Fruit fly (Drosophila melanogaster): ENCODE data around the gene Prp3.

Prp3 gene

DNA sequence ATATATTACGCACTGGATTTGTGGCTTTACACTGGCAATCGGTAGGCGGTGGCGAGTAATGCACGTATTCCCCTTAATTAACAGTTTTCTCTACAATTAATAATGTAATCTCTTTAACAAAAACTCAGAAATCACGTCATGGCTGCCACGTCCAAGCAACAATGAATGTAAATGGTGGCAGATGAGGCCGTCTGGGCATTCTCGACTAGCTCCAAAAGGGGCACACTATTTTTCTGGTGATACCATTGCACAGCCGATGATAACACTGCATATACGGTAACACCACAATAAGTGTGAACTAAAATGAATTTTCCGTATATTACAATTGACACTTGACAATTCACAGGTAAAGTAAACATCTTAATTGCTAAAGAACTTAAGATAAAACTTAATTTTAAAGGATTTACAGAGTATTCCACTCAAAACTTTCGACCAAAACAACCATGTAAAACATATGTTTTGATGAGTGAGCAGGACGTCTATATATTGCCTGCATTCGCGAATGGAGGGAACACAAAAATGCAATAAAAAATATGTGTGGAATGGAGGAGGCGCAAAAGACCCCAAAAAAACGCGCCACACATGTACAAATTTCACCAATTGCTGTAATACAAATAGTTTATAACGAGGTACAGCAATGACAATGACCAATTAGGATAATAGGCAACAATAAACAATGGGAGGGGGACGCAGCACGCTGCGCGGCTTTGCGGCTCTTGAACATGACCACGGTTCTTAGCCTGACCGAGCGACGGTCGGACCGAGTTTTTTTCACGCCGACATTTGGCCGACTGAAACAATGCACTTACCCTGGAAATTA is 656 bp upstream of the Prp3 start:
- TF ChIP-seq CG6792 (GFP tag; optimal IDR thresholded peaks at IDR 0.05) (peak; percentile 5), dsx (GFP tag; optimal IDR thresholded peaks at IDR 0.05; ENCODE audit: poor library complexity, severe bottlenecking) (peak; percentile 91), CG1621 (tag; optimal IDR thresholded peaks at IDR 0.05) (peak; percentile 42), Hr4 (GFP tag; optimal IDR thresholded peaks at IDR 0.05) (no peak), CG6808 (GFP tag; optimal IDR thresholded peaks at IDR 0.05) (no peak), lz (GFP tag; optimal IDR thresholded peaks at IDR 0.05) (peak; percentile 27), net (GFP tag; optimal IDR thresholded peaks at IDR 0.05) (no peak), Sox14 (GFP tag; optimal IDR thresholded peaks at IDR 0.05) (peak; percentile 74), CG34406 (GFP tag; optimal IDR thresholded peaks at IDR 0.05) (peak; percentile 8), Eip78C (GFP tag) (peak; percentile 72), achi (GFP tag; optimal IDR thresholded peaks at IDR 0.05) (no peak), eg (GFP tag; IDR thresholded peaks at IDR 0.05) (0 out of 3 replicates have a peak, but pooled peaks have one; percentile 15), esn (GFP tag; optimal IDR thresholded peaks at IDR 0.05) (peak; percentile 10), CG6163 (GFP tag; IDR thresholded peaks at IDR 0.05) (peak; percentile 46; the same call in 2 of the 3 replicates), CG3032 (tag; optimal IDR thresholded peaks at IDR 0.05) (no peak), vri (GFP tag; optimal IDR thresholded peaks at IDR 0.05) (no peak)

DNA sequence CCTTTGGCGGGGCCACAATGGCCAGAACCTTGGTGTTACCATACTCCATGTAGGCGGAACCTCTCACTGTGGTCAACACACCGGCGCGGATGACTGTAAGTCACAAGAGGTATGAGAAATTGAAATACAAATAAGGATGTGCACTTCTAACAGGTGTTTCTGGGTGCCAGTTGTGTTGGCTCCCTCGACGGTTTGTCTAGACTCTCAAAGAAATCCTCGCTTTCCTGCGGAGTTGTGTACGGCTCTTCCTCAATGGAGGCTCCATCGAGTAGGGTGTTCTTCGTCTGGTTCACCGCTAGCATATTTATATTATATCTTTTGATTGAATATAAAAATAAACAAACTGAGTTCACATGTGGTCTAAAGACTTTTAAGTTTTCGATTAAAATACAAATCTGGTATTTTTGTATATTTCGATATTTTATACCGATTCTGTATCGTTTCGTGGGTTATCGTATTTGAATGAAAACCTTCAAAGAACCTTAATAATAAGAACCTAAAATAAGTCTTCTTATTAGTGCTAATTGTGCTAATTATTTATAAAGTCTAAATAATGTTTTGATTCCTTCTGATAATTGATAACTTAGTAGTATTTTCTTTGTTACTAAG is 3.3 kb downstream of the Prp3 start, which contains the start of gene Mtr3:
Mtr3 (minus strand) TSS at position 388 of the 609 bp plus-strand sequence.
- TF ChIP-seq CG10631 (GFP tag; optimal IDR thresholded peaks at IDR 0.05) (no peak), Met (GFP tag; optimal IDR thresholded peaks at IDR 0.05) (no peak), CG10669 (GFP tag; optimal IDR thresholded peaks at IDR 0.05) (no peak), fd59A (GFP tag; optimal IDR thresholded peaks at IDR 0.05) (no peak), Lpt (GFP tag; optimal IDR thresholded peaks at IDR 0.05) (no peak), CG6163 (GFP tag; IDR thresholded peaks at IDR 0.05) (no peak), vri (GFP tag; optimal IDR thresholded peaks at IDR 0.05) (no peak), CG9139 (GFP tag; optimal IDR thresholded peaks at IDR 0.05) (no peak), CG8119 (GFP tag; IDR thresholded peaks at IDR 0.05) (no peak), pdm3 (GFP tag; optimal IDR thresholded peaks at IDR 0.05) (no peak), CG32006 (GFP tag; optimal IDR thresholded peaks at IDR 0.05) (no peak), CG8319 (GFP tag; optimal IDR thresholded peaks at IDR 0.05) (no peak), CG6792 (GFP tag; optimal IDR thresholded peaks at IDR 0.05) (no peak), Sox14 (GFP tag; optimal IDR thresholded peaks at IDR 0.05) (no peak), topi (GFP tag; optimal IDR thresholded peaks at IDR 0.05) (no peak), CG11762 (GFP tag; optimal IDR thresholded peaks at IDR 0.05; ENCODE audit: insufficient read depth) (no peak)

DNA sequence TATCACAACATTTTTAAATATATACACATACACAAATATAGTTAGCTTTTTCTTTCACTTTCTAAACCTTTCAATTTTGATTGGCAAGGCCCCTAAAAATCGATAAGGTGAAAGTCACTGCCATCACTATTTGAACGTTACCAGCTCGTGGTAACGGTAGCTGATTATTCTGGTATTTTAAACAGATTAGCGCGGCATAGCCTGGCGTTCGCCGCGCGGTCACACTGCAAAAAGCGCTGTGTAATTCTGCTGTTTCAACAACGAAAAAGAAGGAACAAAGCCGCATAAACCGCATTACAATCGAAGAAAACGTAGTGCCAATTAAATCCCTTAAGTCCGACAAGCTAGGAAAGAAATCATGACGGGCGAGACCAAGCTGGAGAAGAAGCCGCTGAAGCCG is 4.7 kb downstream of the Prp3 start, which contains the start of gene Rpn1:
Rpn1 (plus strand) TSS at position 219 of the 400 bp plus-strand sequence.
- TF ChIP-seq CG6854 (GFP tag; optimal IDR thresholded peaks at IDR 0.05) (peak; percentile 10), cyc (GFP tag; optimal IDR thresholded peaks at IDR 0.05) (no peak), CG8119 (GFP tag; IDR thresholded peaks at IDR 0.05) (no peak), lz (GFP tag; optimal IDR thresholded peaks at IDR 0.05) (peak; percentile 6), Eip78C (GFP tag) (peak; percentile 26), CG1621 (tag; optimal IDR thresholded peaks at IDR 0.05) (no peak), Hr39 (GFP tag; optimal IDR thresholded peaks at IDR 0.05) (no peak)

dm6 chr3L:19919981-19920380 is 9.9 kb downstream of the Prp3 start:
- no peak for TF ChIP-seq spab (GFP tag; optimal IDR thresholded peaks at IDR 0.05)
- no peak for TF ChIP-seq ss (GFP tag; optimal IDR thresholded peaks at IDR 0.05)
- TF ChIP-seq CG31627 (GFP tag; optimal IDR thresholded peaks at IDR 0.05): no peak
- no peak for TF ChIP-seq CG34406 (GFP tag; optimal IDR thresholded peaks at IDR 0.05)
- no peak for TF ChIP-seq acj6 (GFP tag; optimal IDR thresholded peaks at IDR 0.05)
- no peak for TF ChIP-seq pdm3 (GFP tag; optimal IDR thresholded peaks at IDR 0.05)
- no peak for TF ChIP-seq Gug (GFP tag; IDR thresholded peaks at IDR 0.05)
- TF ChIP-seq CG8632 (GFP tag; optimal IDR thresholded peaks at IDR 0.05): no peak
- no peak for TF ChIP-seq Ets96B (tag; optimal IDR thresholded peaks at IDR 0.05)
- no peak for TF ChIP-seq CG6854 (GFP tag; optimal IDR thresholded peaks at IDR 0.05)
- no peak for TF ChIP-seq fkh (GFP tag; optimal IDR thresholded peaks at IDR 0.05)
- TF ChIP-seq achi (GFP tag; optimal IDR thresholded peaks at IDR 0.05): no peak
- TF ChIP-seq CG3919 (GFP tag; optimal IDR thresholded peaks at IDR 0.05): no peak
- TF ChIP-seq vri (GFP tag; optimal IDR thresholded peaks at IDR 0.05): no peak
- no peak for TF ChIP-seq CG10631 (GFP tag; optimal IDR thresholded peaks at IDR 0.05)
- no peak for TF ChIP-seq Sox15 (GFP tag; optimal IDR thresholded peaks at IDR 0.05)
